Fruit fly (Drosophila melanogaster): Measurements from ENCODE around the gene CG17192.

The CG17192 gene

DNA sequence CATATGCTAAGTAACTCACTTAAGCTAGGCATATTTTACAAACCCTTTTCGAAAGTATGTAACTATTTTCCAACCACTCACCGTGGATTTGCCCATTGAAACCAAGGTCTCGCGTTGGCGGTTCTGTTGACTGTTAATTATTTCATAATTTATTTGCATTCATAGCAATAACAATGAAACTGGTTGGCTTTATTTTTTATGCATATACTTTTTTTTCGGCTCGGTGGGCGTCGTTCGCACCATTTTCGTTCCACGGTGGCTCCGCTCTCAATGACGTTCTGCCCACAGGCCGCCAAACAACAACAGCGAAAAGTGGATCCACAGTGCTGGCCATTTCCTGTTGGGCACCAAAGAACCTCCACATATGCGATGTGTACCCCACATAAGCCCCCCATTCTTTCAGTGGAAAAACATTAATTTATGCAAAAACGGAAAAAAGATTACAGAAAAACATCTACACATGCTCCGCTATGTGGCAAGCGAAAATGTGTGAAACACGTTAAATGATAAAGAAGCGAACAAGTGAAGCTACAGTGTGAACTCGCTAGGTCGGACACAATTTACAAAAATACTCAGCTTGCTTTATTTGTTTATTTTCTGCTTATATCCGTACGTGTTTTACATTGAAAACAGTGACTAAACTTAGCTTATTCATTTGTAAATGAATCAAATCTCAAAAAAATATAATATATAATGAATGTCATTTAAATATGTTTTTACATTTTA lies 50.3 kb downstream of the CG17192 start (continued):
- TF ChIP-seq corto (GFP tag; optimal IDR thresholded peaks at IDR 0.05), result no peak
- TF ChIP-seq Max (GFP tag; optimal IDR thresholded peaks at IDR 0.05), result no peak
- TF ChIP-seq CG9215 (GFP tag; IDR thresholded peaks at IDR 0.05), result no peak
- no peak for TF ChIP-seq Atf3 (GFP tag; optimal IDR thresholded peaks at IDR 0.05)
- no peak for TF ChIP-seq nerfin-2 (GFP tag; IDR thresholded peaks at IDR 0.05; ENCODE audit: partially characterized antibody)
- no peak for TF ChIP-seq CG7271 (tag; optimal IDR thresholded peaks at IDR 0.05)
- TF ChIP-seq chinmo (GFP tag; IDR thresholded peaks at IDR 0.05; ENCODE audit: partially characterized antibody), result no peak
- TF ChIP-seq Camta (GFP tag; optimal IDR thresholded peaks at IDR 0.05), result no peak
- 0 out of 2 replicates have a peak, but pooled peaks have one; percentile 25 for TF ChIP-seq seq (GFP tag; IDR thresholded peaks at IDR 0.05)
- TF ChIP-seq HmgZ (tag; optimal IDR thresholded peaks at IDR 0.05), result no peak
- TF ChIP-seq tll (GFP tag; optimal IDR thresholded peaks at IDR 0.05), result no peak
- TF ChIP-seq BEAF-32 (GFP tag; optimal IDR thresholded peaks at IDR 0.05), result no peak
- no peak for TF ChIP-seq CG1792 (GFP tag; optimal IDR thresholded peaks at IDR 0.05)
- 0 out of 2 replicates have a peak, but pooled peaks have one; percentile 30 for TF ChIP-seq ttk (GFP tag; IDR thresholded peaks at IDR 0.05)
- no peak for TF ChIP-seq az2 (GFP tag; optimal IDR thresholded peaks at IDR 0.05)
- TF ChIP-seq CG12769 (tag; optimal IDR thresholded peaks at IDR 0.05), result peak; percentile 28
- TF ChIP-seq ato (GFP tag; IDR thresholded peaks at IDR 0.05; ENCODE audit: partially characterized antibody), result no peak
- no peak for TF ChIP-seq h (optimal IDR thresholded peaks at IDR 0.05)
- TF ChIP-seq CG11696 (GFP tag; IDR thresholded peaks at IDR 0.05), result peak; percentile 9; the same call in 1 of the 2 replicates
- no peak for TF ChIP-seq vfl (GFP tag; optimal IDR thresholded peaks at IDR 0.05)
- TF ChIP-seq ash1 (GFP tag; optimal IDR thresholded peaks at IDR 0.05), result no peak
- no peak for TF ChIP-seq CG13123 (GFP tag; optimal IDR thresholded peaks at IDR 0.05)
- TF ChIP-seq dan (GFP tag; IDR thresholded peaks at IDR 0.05), result no peak
- peak; percentile 34; the same call in 1 of the 3 replicates for TF ChIP-seq CG11456 (GFP tag; IDR thresholded peaks at IDR 0.05)
- no peak for TF ChIP-seq CG6854 (GFP tag; optimal IDR thresholded peaks at IDR 0.05)
- TF ChIP-seq CG13424 (tag; optimal IDR thresholded peaks at IDR 0.05), result peak; percentile 52
- TF ChIP-seq CG15479 (GFP tag; optimal IDR thresholded peaks at IDR 0.05), result no peak
- no peak for TF ChIP-seq CkIIα-i1 (GFP tag; IDR thresholded peaks at IDR 0.05)
- no peak for TF ChIP-seq Hr78 (GFP tag; optimal IDR thresholded peaks at IDR 0.05)
- TF ChIP-seq dmrt99B (tag; optimal IDR thresholded peaks at IDR 0.05), result peak; percentile 43
- TF ChIP-seq usp (GFP tag; optimal IDR thresholded peaks at IDR 0.05), result no peak
- no peak for TF ChIP-seq oc (tag; optimal IDR thresholded peaks at IDR 0.05)
- TF ChIP-seq al (GFP tag; IDR thresholded peaks at IDR 0.05), result no peak
- no peak for TF ChIP-seq CG32532 (GFP tag; IDR thresholded peaks at IDR 0.05)
- TF ChIP-seq CG32767 (GFP tag; IDR thresholded peaks at IDR 0.05), result 0 out of 2 replicates have a peak, but pooled peaks have one; percentile 32
- no peak for TF ChIP-seq cato (GFP tag; optimal IDR thresholded peaks at IDR 0.05; ENCODE audit: borderline replicate concordance)
- peak; percentile 59 for TF ChIP-seq CG4282 (GFP tag; optimal IDR thresholded peaks at IDR 0.05)
- no peak for TF ChIP-seq Atf-2 (GFP tag; optimal IDR thresholded peaks at IDR 0.05)
- TF ChIP-seq CG2202 (tag; optimal IDR thresholded peaks at IDR 0.05), result no peak
- TF ChIP-seq bsh (GFP tag; optimal IDR thresholded peaks at IDR 0.05), result no peak
- TF ChIP-seq Hmx (GFP tag; optimal IDR thresholded peaks at IDR 0.05), result no peak
- no peak for TF ChIP-seq Trl (optimal IDR thresholded peaks at IDR 0.05)
- no peak for TF ChIP-seq Trl (GFP tag; optimal IDR thresholded peaks at IDR 0.05)
- TF ChIP-seq NFAT (GFP tag; IDR thresholded peaks at IDR 0.05), result peak; percentile 47; the same call in 1 of the 2 replicates
- TF ChIP-seq CG13775 (GFP tag; optimal IDR thresholded peaks at IDR 0.05), result no peak
- TF ChIP-seq CG15269 (tag; optimal IDR thresholded peaks at IDR 0.05), result peak; percentile 56
- TF ChIP-seq jigr1 (GFP tag; IDR thresholded peaks at IDR 0.05), result no peak
- no peak for TF ChIP-seq Hey (tag; optimal IDR thresholded peaks at IDR 0.05)
- TF ChIP-seq dysf (GFP tag; IDR thresholded peaks at IDR 0.05), result peak; percentile 39; the same call in 2 of the 3 replicates
- TF ChIP-seq Antp (GFP tag; optimal IDR thresholded peaks at IDR 0.05), result no peak
